Worm (Caenorhabditis elegans) whole organism, midembryonic: Measurements from ENCODE around the gene citk-1.

Experiments
- T22C8.4 ChIP-seq: fragments of 200-800 bp; sonication (Bioruptor generic); IDR thresholded peaks from 2 replicates; pipeline ENCODE4 v1.3.6; 2022; ENCODE audit warnings: missing genetic modification characterization, missing compliant biosample characterization
- cog-1 ChIP-seq: sonication (generic microtip); optimal IDR thresholded peaks from 2 replicates; lab custom pipeline; 2016; ENCODE audit warnings: missing genetic modification characterization, missing compliant biosample characterization
- flt-1 ChIP-seq: fragments of 200-800 bp; sonication (Bioruptor generic); IDR thresholded peaks from 2 replicates; pipeline ENCODE4 v1.3.6; 2022; ENCODE audit warnings: missing genetic modification characterization, missing compliant biosample characterization
- klf-2 ChIP-seq: fragments of 200-800 bp; sonication (Bioruptor generic); conservative IDR thresholded peaks from 2 replicates; pipeline ENCODE4 v1.3.6; 2022; ENCODE audit warnings: missing genetic modification reagents, missing genetic modification characterization, missing compliant biosample characterization
- med-1 ChIP-seq: sonication (generic microtip); optimal IDR thresholded peaks from 2 replicates; lab custom pipeline; 2017; ENCODE audit warnings: missing genetic modification characterization, mild to moderate bottlenecking, missing compliant biosample characterization, antibody characterized with exemption, missing genetic modification reagents; ENCODE audit not compliant: insufficient read depth
- ref-1 ChIP-seq: fragments of 200-800 bp; sonication (Bioruptor generic); conservative IDR thresholded peaks from 2 replicates; pipeline ENCODE4 v1.3.6; 2022; ENCODE audit warnings: missing genetic modification reagents, missing genetic modification characterization, missing compliant biosample characterization
- tab-1 ChIP-seq: fragments of 200-800 bp; sonication (Bioruptor generic); IDR thresholded peaks from 2 replicates; pipeline ENCODE4 v1.3.6; 2022; ENCODE audit warnings: missing genetic modification characterization, missing compliant biosample characterization
- ztf-23 ChIP-seq: fragments of 200-800 bp; sonication (Bioruptor generic); IDR thresholded peaks from 2 replicates; pipeline ENCODE4 v1.3.6; 2022; ENCODE audit warnings: missing genetic modification reagents, missing genetic modification characterization, missing compliant biosample characterization
- ztf-29 ChIP-seq: fragments of 200-800 bp; sonication (Bioruptor generic); IDR thresholded peaks from 2 replicates; pipeline ENCODE4 v1.3.6; 2022; ENCODE audit warnings: missing genetic modification reagents, missing genetic modification characterization, missing compliant biosample characterization

DNA sequence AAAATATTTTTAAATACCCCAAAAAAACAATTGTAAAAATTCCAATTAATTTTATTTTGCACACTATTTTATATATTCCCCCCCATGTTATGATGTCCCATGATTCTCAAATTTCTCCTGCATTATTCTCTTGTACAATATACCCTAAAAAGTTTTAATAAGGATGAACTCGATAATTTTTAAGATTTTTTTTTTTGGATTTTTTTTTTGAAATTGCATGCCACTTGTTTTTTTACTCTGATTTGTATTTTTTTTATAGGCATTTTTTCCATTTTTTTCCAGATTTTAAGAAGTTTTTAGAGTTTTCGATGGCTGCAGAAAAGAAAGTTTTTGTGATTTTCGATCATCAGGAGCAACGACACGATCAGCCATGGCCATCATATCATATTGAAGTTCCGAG, 26.3 kb upstream of the citk-1 start, which contains the start of gene hda-10:
- no peak for TF ChIP-seq tab-1 (GFP tag; lab: Robert Waterston, UW)
- TF ChIP-seq flt-1 (GFP tag; lab: Robert Waterston, UW), result no peak
- no peak for TF ChIP-seq ztf-23
- no peak for TF ChIP-seq ztf-29 (GFP tag; lab: Robert Waterston, UW)
- TF ChIP-seq med-1 (GFP tag; lab: Kevin White, UChicago), result no peak
- TF ChIP-seq ref-1 (GFP tag; lab: Robert Waterston, UW), result no peak
- no peak for TF ChIP-seq cog-1 (tag; lab: Kevin White, UChicago)
- TF ChIP-seq klf-2, result no peak
- no peak for TF ChIP-seq T22C8.4 (GFP tag; lab: Robert Waterston, UW)
